Worm (Caenorhabditis elegans): ENCODE data around the gene spig-6.

Gene spig-6

ce11 chrV:16522242-16522641 lies 40.9 kb downstream of the spig-6 start, which contains the start of gene srw-34:
Gene srw-34 (minus strand): TSS chrV:16522342.
- TF ChIP-seq nhr-76 (tag; optimal IDR thresholded peaks at IDR 0.05) (no peak), tbx-2 (tag; optimal IDR thresholded peaks at IDR 0.05) (no peak), ceh-16 (tag; optimal IDR thresholded peaks at IDR 0.05) (no peak), ztf-11 (tag; optimal IDR thresholded peaks at IDR 0.05) (no peak), egl-5 (tag; optimal IDR thresholded peaks at IDR 0.05) (no peak), ZK546.5 (tag; optimal IDR thresholded peaks at IDR 0.05) (no peak), fkh-10 (GFP tag; optimal IDR thresholded peaks at IDR 0.05) (no peak), snpc-4 (tag; optimal IDR thresholded peaks at IDR 0.05) (no peak), hmg-11 (tag; optimal IDR thresholded peaks at IDR 0.05) (no peak), daf-12 (tag; optimal IDR thresholded peaks at IDR 0.05) (no peak), R02D3.7 (tag; optimal IDR thresholded peaks at IDR 0.05) (no peak), aly-2 (tag; optimal IDR thresholded peaks at IDR 0.05) (no peak), nhr-12 (tag; optimal IDR thresholded peaks at IDR 0.05) (no peak), eor-1 (tag; optimal IDR thresholded peaks at IDR 0.05) (no peak), nfya-1 (tag; optimal IDR thresholded peaks at IDR 0.05; ENCODE audit: insufficient read depth) (no peak), nhr-11 (tag; optimal IDR thresholded peaks at IDR 0.05) (no peak), nhr-28 (tag; optimal IDR thresholded peaks at IDR 0.05) (no peak), ceh-28 (tag; optimal IDR thresholded peaks at IDR 0.05) (no peak)

- TF ChIP-seq egl-5 (tag; optimal IDR thresholded peaks at IDR 0.05) (no peak), aly-2 (tag; optimal IDR thresholded peaks at IDR 0.05) (no peak), unc-39 (tag; optimal IDR thresholded peaks at IDR 0.05) (no peak), nhr-237 (tag; optimal IDR thresholded peaks at IDR 0.05) (no peak)
Observed at ce11 chrV:16526858-16527257, 45.5 kb downstream of the spig-6 start, which contains the start of gene F36D3.8. Gene F36D3.8 (plus strand): TSS chrV:16527158.

DNA sequence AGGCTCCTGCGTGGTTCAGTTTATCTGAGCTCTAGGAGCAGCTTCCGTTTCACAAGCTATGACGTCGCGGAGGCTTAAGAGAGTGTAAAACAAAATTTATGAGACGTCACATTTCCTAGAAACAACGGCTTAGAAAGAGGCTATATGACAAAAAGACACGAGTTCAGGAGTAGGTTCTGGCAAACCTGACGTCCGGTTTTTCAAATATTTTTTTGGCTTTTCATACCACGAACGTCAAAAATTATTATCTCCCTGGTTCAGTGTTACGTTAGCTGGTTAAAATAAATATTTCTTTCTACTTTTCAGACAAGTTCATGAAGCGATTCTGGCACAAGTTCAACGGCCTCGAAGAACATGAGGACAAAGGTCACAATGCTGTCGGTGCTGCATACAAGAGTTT lies 46.4 kb downstream of the spig-6 start, which contains the start of gene F36D3.16:
Gene F36D3.16 (plus strand): TSS at position 301 of the 400 bp plus-strand sequence.
- TF ChIP-seq nhr-23 (tag; optimal IDR thresholded peaks at IDR 0.05) (no peak), unc-39 (tag; optimal IDR thresholded peaks at IDR 0.05) (no peak), hmg-11 (tag; optimal IDR thresholded peaks at IDR 0.05) (no peak), ama-1 (optimal IDR thresholded peaks at IDR 0.05) (no peak), ztf-4 (tag; optimal IDR thresholded peaks at IDR 0.05) (no peak), aly-2 (tag; optimal IDR thresholded peaks at IDR 0.05) (no peak), fkh-10 (GFP tag; optimal IDR thresholded peaks at IDR 0.05) (no peak), elt-2 (tag; optimal IDR thresholded peaks at IDR 0.05) (no peak), elt-3 (tag; optimal IDR thresholded peaks at IDR 0.05) (no peak), lin-39 (tag; optimal IDR thresholded peaks at IDR 0.05) (no peak), nhr-12 (tag; optimal IDR thresholded peaks at IDR 0.05) (no peak), nhr-67 (tag; optimal IDR thresholded peaks at IDR 0.05) (no peak), nhr-77 (tag; optimal IDR thresholded peaks at IDR 0.05) (no peak), lin-15B (tag; optimal IDR thresholded peaks at IDR 0.05) (no peak), ceh-28 (tag; optimal IDR thresholded peaks at IDR 0.05) (no peak), nhr-25 (tag; optimal IDR thresholded peaks at IDR 0.05) (no peak), ceh-9 (tag; optimal IDR thresholded peaks at IDR 0.05) (no peak)

Measured in whole organism, L3 larva.